Fruit fly (Drosophila melanogaster): ENCODE data around the gene if.

if gene

dm6 chrX:16787416-16787900, 4.2 kb upstream of the if start (continued):
- TF ChIP-seq CG12659 (GFP tag; optimal IDR thresholded peaks at IDR 0.05) (no peak), slbo (GFP tag; IDR thresholded peaks at IDR 0.05) (peak; percentile 68), CG6854 (GFP tag; optimal IDR thresholded peaks at IDR 0.05) (no peak), disco-r (GFP tag; optimal IDR thresholded peaks at IDR 0.05) (no peak), Dref (GFP tag; IDR thresholded peaks at IDR 0.05) (peak; percentile 35; the same call in 1 of the 2 replicates), her (GFP tag; optimal IDR thresholded peaks at IDR 0.05) (no peak), MBD-R2 (GFP tag; IDR thresholded peaks at IDR 0.05) (no peak; the same call in 1 of the 2 replicates), CG10267 (tag; optimal IDR thresholded peaks at IDR 0.05) (peak; percentile 64), slou (GFP tag; optimal IDR thresholded peaks at IDR 0.05) (no peak), CG13424 (tag; optimal IDR thresholded peaks at IDR 0.05) (no peak), tin (GFP tag; optimal IDR thresholded peaks at IDR 0.05) (no peak), gem (tag; optimal IDR thresholded peaks at IDR 0.05) (peak; percentile 8), Oaz (GFP tag; IDR thresholded peaks at IDR 0.05) (no peak), CG2712 (tag; optimal IDR thresholded peaks at IDR 0.05) (peak; percentile 21), tx (GFP tag; optimal IDR thresholded peaks at IDR 0.05) (no peak), CG5245 (GFP tag; optimal IDR thresholded peaks at IDR 0.05) (no peak)

dm6 chrX:16786860-16787415, 3.7 kb upstream of the if start, which contains the start of the genes CG9609 and Sap30:
Gene CG9609, minus strand, starts transcription at chrX:16787008.
Gene Sap30, plus strand, starts transcription at chrX:16787283.
- TF ChIP-seq CG2678 (tag; optimal IDR thresholded peaks at IDR 0.05) (no peak), CG1832 (GFP tag; optimal IDR thresholded peaks at IDR 0.05) (no peak), jigr1 (GFP tag; IDR thresholded peaks at IDR 0.05) (no peak), Lim3 (GFP tag; IDR thresholded peaks at IDR 0.05) (no peak), Med (GFP tag) (peak; percentile 71), gfzf (GFP tag; optimal IDR thresholded peaks at IDR 0.05) (peak; percentile 71), CG17361 (GFP tag; IDR thresholded peaks at IDR 0.05) (no peak; the same call in 2 of the 3 replicates), CG9437 (GFP tag; optimal IDR thresholded peaks at IDR 0.05) (peak; percentile 43), luna (GFP tag; optimal IDR thresholded peaks at IDR 0.05) (no peak), cas (GFP tag; IDR thresholded peaks at IDR 0.05) (no peak), nerfin-1 (tag; optimal IDR thresholded peaks at IDR 0.05) (no peak), CG13296 (GFP tag; optimal IDR thresholded peaks at IDR 0.05) (no peak), tio (GFP tag; optimal IDR thresholded peaks at IDR 0.05) (no peak), NC2β (GFP tag; optimal IDR thresholded peaks at IDR 0.05) (no peak), CG8924 (tag; optimal IDR thresholded peaks at IDR 0.05) (no peak), danr (GFP tag; IDR thresholded peaks at IDR 0.05) (no peak), dan (GFP tag; IDR thresholded peaks at IDR 0.05) (no peak), fd96Cb (tag; optimal IDR thresholded peaks at IDR 0.05) (no peak), Scr (GFP tag; IDR thresholded peaks at IDR 0.05; ENCODE audit: partially characterized antibody) (no peak), Doc3 (GFP tag; IDR thresholded peaks at IDR 0.05; ENCODE audit: partially characterized antibody) (0 out of 3 replicates have a peak, but pooled peaks have one; percentile 41), Atf6 (GFP tag; IDR thresholded peaks at IDR 0.05) (no peak), sc (optimal IDR thresholded peaks at IDR 0.05) (no peak), sc (GFP tag; optimal IDR thresholded peaks at IDR 0.05) (no peak), Fer1 (GFP tag; optimal IDR thresholded peaks at IDR 0.05) (no peak), ap (GFP tag; IDR thresholded peaks at IDR 0.05) (no peak), Abd-B (GFP tag; optimal IDR thresholded peaks at IDR 0.05) (no peak), CG14667 (GFP tag; IDR thresholded peaks at IDR 0.05) (no peak), Elba2 (GFP tag; optimal IDR thresholded peaks at IDR 0.05) (no peak), gce (GFP tag; IDR thresholded peaks at IDR 0.05) (0 out of 3 replicates have a peak, but pooled peaks have one; percentile 15), kni (GFP tag; optimal IDR thresholded peaks at IDR 0.05) (no peak), Ets97D (GFP tag; optimal IDR thresholded peaks at IDR 0.05) (peak; percentile 57), CG17359 (tag; optimal IDR thresholded peaks at IDR 0.05) (no peak), sens (GFP tag) (peak; percentile 83), vvl (GFP tag; IDR thresholded peaks at IDR 0.05) (0 out of 2 replicates have a peak, but pooled peaks have one; percentile 30), slbo (GFP tag; IDR thresholded peaks at IDR 0.05) (peak; percentile 23), CG10979 (tag; optimal IDR thresholded peaks at IDR 0.05) (no peak)
